Worm (Caenorhabditis elegans): Measurements from ENCODE around the gene F10G7.9.

F10G7.9 gene

DNA sequence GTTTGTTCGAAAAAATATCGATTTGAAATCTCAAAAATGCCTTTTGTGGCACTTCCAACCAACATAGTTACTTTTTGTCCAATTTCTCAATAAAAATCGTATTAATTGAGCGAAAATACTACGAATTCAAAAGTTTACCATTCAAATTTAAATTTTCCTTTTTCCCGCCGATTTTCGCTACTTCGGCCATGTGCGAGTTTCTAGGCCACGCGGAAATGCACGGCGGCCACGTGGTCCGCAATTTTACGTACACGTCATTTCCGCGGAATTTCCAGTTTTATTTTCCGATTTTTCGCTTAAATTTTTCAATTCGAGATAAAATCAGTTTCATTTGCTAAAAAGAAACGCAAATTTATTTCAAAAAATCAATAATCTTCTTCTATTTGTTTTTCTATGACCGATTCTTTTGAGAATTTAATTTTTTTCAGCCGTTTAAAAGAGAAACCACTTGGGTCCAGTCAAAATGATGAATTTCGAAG lies 33.7 kb upstream of the F10G7.9 start, which contains the start of gene eas-1 (continued):
- TF ChIP-seq Y75B8A.6 (GFP tag; IDR thresholded peaks at IDR 0.05) = no peak
- no peak for TF ChIP-seq ztf-11 (tag; optimal IDR thresholded peaks at IDR 0.05)
- peak; percentile 54; the same call in 1 of the 2 replicates for TF ChIP-seq tra-1 (GFP tag; IDR thresholded peaks at IDR 0.05)
- no peak for TF ChIP-seq snpc-1.2 (GFP tag; IDR thresholded peaks at IDR 0.05)
- TF ChIP-seq daf-16 (GFP tag; optimal IDR thresholded peaks at IDR 0.05) = no peak
- peak; percentile 42 for TF ChIP-seq daf-16 (tag; optimal IDR thresholded peaks at IDR 0.05)
- TF ChIP-seq php-3 (GFP tag; IDR thresholded peaks at IDR 0.05) = no peak
- TF ChIP-seq attf-4 (tag; optimal IDR thresholded peaks at IDR 0.05) = no peak
- TF ChIP-seq set-16 (GFP tag; IDR thresholded peaks at IDR 0.05) = no peak
- TF ChIP-seq nhr-111 (GFP tag; optimal IDR thresholded peaks at IDR 0.05) = no peak
- TF ChIP-seq aha-1 (tag) = no peak
- TF ChIP-seq mes-2 (tag; optimal IDR thresholded peaks at IDR 0.05; ENCODE audit: poor library complexity, severe bottlenecking) = peak; percentile 99
- peak; percentile 80 for TF ChIP-seq lin-38 (GFP tag; IDR thresholded peaks at IDR 0.05)
- TF ChIP-seq F10B5.3 (tag; optimal IDR thresholded peaks at IDR 0.05) = no peak
- TF ChIP-seq zfp-3 (GFP tag; conservative IDR thresholded peaks at IDR 0.05) = no peak
- no peak for TF ChIP-seq unc-39 (tag; optimal IDR thresholded peaks at IDR 0.05)
- TF ChIP-seq hmg-1.1 (GFP tag; IDR thresholded peaks at IDR 0.05) = peak; percentile 66
- no peak for TF ChIP-seq ceh-32 (tag; optimal IDR thresholded peaks at IDR 0.05; ENCODE audit: poor library complexity)
- TF ChIP-seq lin-39 (tag; optimal IDR thresholded peaks at IDR 0.05) = no peak
- peak; percentile 71 for TF ChIP-seq madf-9 (GFP tag; conservative IDR thresholded peaks at IDR 0.05)
- TF ChIP-seq nhr-10 (tag; optimal IDR thresholded peaks at IDR 0.05) = no peak
- peak in 1 of 2 experiments; percentile 92 for TF ChIP-seq hif-1 (tag; optimal IDR thresholded peaks at IDR 0.05)
- no peak for TF ChIP-seq egl-43 (GFP tag; IDR thresholded peaks at IDR 0.05)
- TF ChIP-seq ceh-20 (GFP tag; IDR thresholded peaks at IDR 0.05) = 0 out of 2 replicates have a peak, but pooled peaks have one; percentile 30
- no peak for TF ChIP-seq sdz-12 (GFP tag; optimal IDR thresholded peaks at IDR 0.05)
- no peak for TF ChIP-seq Y105C5A.15 (GFP tag; IDR thresholded peaks at IDR 0.05)
- TF ChIP-seq R02D3.7 (tag; optimal IDR thresholded peaks at IDR 0.05) = no peak
- peak; percentile 62 for TF ChIP-seq lin-13 (GFP tag; optimal IDR thresholded peaks at IDR 0.05)
- TF ChIP-seq lin-29 (GFP tag; IDR thresholded peaks at IDR 0.05) = no peak
- TF ChIP-seq daf-12 (tag; optimal IDR thresholded peaks at IDR 0.05) = no peak
- peak; percentile 39 for TF ChIP-seq nhr-102 (tag; optimal IDR thresholded peaks at IDR 0.05)
- TF ChIP-seq Y48G9A.11 (GFP tag; IDR thresholded peaks at IDR 0.05) = peak; percentile 79
- TF ChIP-seq rbr-2 (tag; optimal IDR thresholded peaks at IDR 0.05) = peak; percentile 56
- TF ChIP-seq hlh-30 (tag; optimal IDR thresholded peaks at IDR 0.05; ENCODE audit: insufficient read depth) = peak; percentile 91
- TF ChIP-seq lim-7 (GFP tag; IDR thresholded peaks at IDR 0.05) = no peak

DNA sequence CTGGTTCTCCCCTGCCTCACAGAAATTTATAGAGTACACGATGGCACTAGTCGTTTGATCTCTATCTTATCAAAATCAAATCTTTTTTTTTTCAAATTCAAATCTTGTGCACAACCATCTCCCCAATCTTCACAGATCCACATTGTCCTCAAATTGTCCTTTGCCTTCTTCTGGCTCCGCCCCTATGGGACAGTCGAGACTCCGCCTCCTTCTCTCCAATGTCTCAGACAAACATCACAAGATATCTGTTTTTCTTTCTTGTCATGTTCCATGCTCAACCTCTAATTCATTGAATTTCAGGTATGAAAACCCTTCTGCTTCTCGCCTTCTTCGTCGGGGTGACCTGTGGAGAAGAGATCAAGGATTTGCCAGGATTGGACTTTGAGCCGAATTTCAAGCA lies 31.1 kb upstream of the F10G7.9 start, which contains the start of gene ctsa-1.1:
TSS of gene ctsa-1.1 (plus strand) at position 301 of the 400 bp plus-strand sequence.
- no peak for TF ChIP-seq pha-4 (GFP tag; IDR thresholded peaks at IDR 0.05)
- TF ChIP-seq pha-4 (tag; optimal IDR thresholded peaks at IDR 0.05) = no peak
- peak in 1 of 2 experiments; percentile 3 for TF ChIP-seq unc-62 (GFP tag; optimal IDR thresholded peaks at IDR 0.05 in 1 of 2)
- no peak for TF ChIP-seq unc-62 (tag; optimal IDR thresholded peaks at IDR 0.05)

DNA sequence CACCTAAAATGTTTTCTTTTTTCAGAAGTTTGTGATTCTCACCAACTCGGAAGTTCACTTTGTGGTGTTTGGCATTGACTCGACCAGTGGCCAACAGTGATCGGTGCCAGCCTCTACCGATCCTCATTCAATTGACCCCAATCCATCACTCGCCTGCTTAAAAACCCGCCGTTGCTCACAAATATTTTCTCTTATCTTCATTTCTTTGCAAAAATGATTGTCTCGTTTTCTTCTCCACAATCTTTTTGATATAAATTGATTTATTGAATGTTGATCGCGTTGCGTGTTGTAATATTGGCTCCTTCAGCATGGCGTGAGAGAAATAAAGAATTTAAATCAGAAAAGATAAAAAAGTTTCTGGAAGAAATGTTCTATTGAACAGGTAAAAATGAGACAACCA lies 30.3 kb upstream of the F10G7.9 start:
- no peak for TF ChIP-seq ces-1 (GFP tag; optimal IDR thresholded peaks at IDR 0.05)
- TF ChIP-seq daf-16 (GFP tag; optimal IDR thresholded peaks at IDR 0.05) = peak in 1 of 2 experiments; percentile 90
- TF ChIP-seq daf-16 (tag; optimal IDR thresholded peaks at IDR 0.05) = no peak
- no peak for TF ChIP-seq tag-97 (GFP tag; IDR thresholded peaks at IDR 0.05)
- peak in 1 of 2 experiments; percentile 6 for TF ChIP-seq unc-62 (GFP tag; optimal IDR thresholded peaks at IDR 0.05 in 1 of 2)
- no peak for TF ChIP-seq unc-62 (tag; optimal IDR thresholded peaks at IDR 0.05)
- TF ChIP-seq daf-12 (tag; optimal IDR thresholded peaks at IDR 0.05) = no peak
- TF ChIP-seq mes-2 (tag; optimal IDR thresholded peaks at IDR 0.05; ENCODE audit: poor library complexity, severe bottlenecking) = no peak
- no peak for TF ChIP-seq unc-39 (tag; optimal IDR thresholded peaks at IDR 0.05)
- TF ChIP-seq T26A8.4 (GFP tag; IDR thresholded peaks at IDR 0.05) = no peak
- TF ChIP-seq hif-1 (tag; optimal IDR thresholded peaks at IDR 0.05) = no peak
- TF ChIP-seq Y48G9A.11 (GFP tag; IDR thresholded peaks at IDR 0.05) = no peak
- TF ChIP-seq T20F7.1 (GFP tag; optimal IDR thresholded peaks at IDR 0.05) = no peak
- TF ChIP-seq ama-1 (optimal IDR thresholded peaks at IDR 0.05) = no peak
- no peak for TF ChIP-seq nhr-76 (tag; optimal IDR thresholded peaks at IDR 0.05)

Measured in whole organism, L4 larva.